Worm (Caenorhabditis elegans) whole organism, L4/young adult: Measurements from ENCODE around the gene F46C5.6.

Experiments used
- W03F9.2 ChIP-seq: fragments of 150-350 bp; optimal IDR thresholded peaks from 2 replicates; lab custom pipeline; 2014; ENCODE audit warnings: missing biosample characterization, missing genetic modification characterization
- dao-5 ChIP-seq: sonication (generic microtip); optimal IDR thresholded peaks from 2 replicates; lab custom pipeline; 2016; ENCODE audit warnings: missing genotype, missing genetic modification characterization, moderate library complexity, missing compliant biosample characterization
- him-1 ChIP-seq: sonication (generic microtip); optimal IDR thresholded peaks from 2 replicates; lab custom pipeline; 2016; ENCODE audit warnings: missing genotype, missing genetic modification reagents, missing genetic modification characterization, missing compliant biosample characterization

F46C5.6 gene

ce11 chrII:8859596-8859995, 15.3 kb upstream of the F46C5.6 start, which contains the start of gene snb-6:
Gene snb-6, minus strand, starts transcription at chrII:8859696.
- no peak for TF ChIP-seq dao-5 (tag; lab: Kevin White, UChicago)
- no peak for TF ChIP-seq him-1 (tag; lab: Kevin White, UChicago)
- TF ChIP-seq W03F9.2 (tag; lab: Kevin White, UChicago), result no peak

ce11 chrII:8857074-8857473, 12.8 kb upstream of the F46C5.6 start:
- TF ChIP-seq him-1 (tag; lab: Kevin White, UChicago) (no peak), dao-5 (tag; lab: Kevin White, UChicago) (no peak), W03F9.2 (tag; lab: Kevin White, UChicago) (no peak)

- TF ChIP-seq him-1 (tag; lab: Kevin White, UChicago), result no peak
- TF ChIP-seq W03F9.2 (tag; lab: Kevin White, UChicago), result no peak
- no peak for TF ChIP-seq dao-5 (tag; lab: Kevin White, UChicago)
Observed at ce11 chrII:8856524-8856923, 12.2 kb upstream of the F46C5.6 start.

ce11 chrII:8854874-8855273, 10.6 kb upstream of the F46C5.6 start:
- TF ChIP-seq him-1 (tag; lab: Kevin White, UChicago) (no peak), dao-5 (tag; lab: Kevin White, UChicago) (no peak), W03F9.2 (tag; lab: Kevin White, UChicago) (no peak)

ce11 chrII:8853960-8854359, 9.6 kb upstream of the F46C5.6 start:
- TF ChIP-seq W03F9.2 (tag; lab: Kevin White, UChicago) (no peak), dao-5 (tag; lab: Kevin White, UChicago) (no peak), him-1 (tag; lab: Kevin White, UChicago) (no peak)

ce11 chrII:8853238-8853637, 8.9 kb upstream of the F46C5.6 start:
- TF ChIP-seq dao-5 (tag; lab: Kevin White, UChicago) (no peak), him-1 (tag; lab: Kevin White, UChicago) (no peak), W03F9.2 (tag; lab: Kevin White, UChicago) (no peak)

- TF ChIP-seq W03F9.2 (tag; lab: Kevin White, UChicago) (no peak), him-1 (tag; lab: Kevin White, UChicago) (no peak), dao-5 (tag; lab: Kevin White, UChicago) (no peak)
Observed at ce11 chrII:8851996-8852587, 7.8 kb upstream of the F46C5.6 start, which contains the start of gene oac-46. Gene oac-46, minus strand, starts transcription at chrII:8852096.

- TF ChIP-seq him-1 (tag; lab: Kevin White, UChicago) (no peak), W03F9.2 (tag; lab: Kevin White, UChicago) (no peak), dao-5 (tag; lab: Kevin White, UChicago) (no peak)
Observed at ce11 chrII:8848984-8849383, 4.7 kb upstream of the F46C5.6 start.

ce11 chrII:8845932-8846331, 1.6 kb upstream of the F46C5.6 start:
- TF ChIP-seq him-1 (tag; lab: Kevin White, UChicago) (no peak), dao-5 (tag; lab: Kevin White, UChicago) (no peak), W03F9.2 (tag; lab: Kevin White, UChicago) (no peak)

ce11 chrII:8845298-8845697, 983 bp upstream of the F46C5.6 start, which contains the start of gene agxt-1:
Gene agxt-1, plus strand, starts transcription at chrII:8845598.
- TF ChIP-seq dao-5 (tag; lab: Kevin White, UChicago) (no peak), W03F9.2 (tag; lab: Kevin White, UChicago) (no peak), him-1 (tag; lab: Kevin White, UChicago) (no peak)

- TF ChIP-seq W03F9.2 (tag; lab: Kevin White, UChicago) (no peak), dao-5 (tag; lab: Kevin White, UChicago) (no peak), him-1 (tag; lab: Kevin White, UChicago) (no peak)
Observed at ce11 chrII:8839025-8839424, 5.3 kb downstream of the F46C5.6 start, which contains the start of gene F46C5.7. Gene F46C5.7, plus strand, starts transcription at chrII:8839325.

- TF ChIP-seq him-1 (tag; lab: Kevin White, UChicago), result no peak
- no peak for TF ChIP-seq dao-5 (tag; lab: Kevin White, UChicago)
- no peak for TF ChIP-seq W03F9.2 (tag; lab: Kevin White, UChicago)
Observed at ce11 chrII:8835857-8836256, 8.5 kb downstream of the F46C5.6 start, which contains the start of gene F46C5.4. Gene F46C5.4, plus strand, starts transcription at chrII:8836078.

ce11 chrII:8832941-8833340, 11.4 kb downstream of the F46C5.6 start:
- TF ChIP-seq dao-5 (tag; lab: Kevin White, UChicago) (no peak), him-1 (tag; lab: Kevin White, UChicago) (no peak), W03F9.2 (tag; lab: Kevin White, UChicago) (no peak)

- TF ChIP-seq dao-5 (tag; lab: Kevin White, UChicago), result no peak
- no peak for TF ChIP-seq W03F9.2 (tag; lab: Kevin White, UChicago)
- TF ChIP-seq him-1 (tag; lab: Kevin White, UChicago), result no peak
Observed at ce11 chrII:8830917-8831316, 13.4 kb downstream of the F46C5.6 start.
